Worm (Caenorhabditis elegans) whole organism, L1 larva: ENCODE data around the gene C06B8.7.
A peak's percentile ranks its signal among the peaks of the same experiment; 100 is the strongest.

Experiments used
- C04F5.9 ChIP-seq: sonication (generic microtip); optimal IDR thresholded peaks from 2 replicates; lab custom pipeline; 2016; ENCODE audit warnings: missing genetic modification characterization, missing compliant biosample characterization
- aha-1 ChIP-seq: fragments of 150-350 bp; optimal IDR thresholded peaks from 2 replicates; lab custom pipeline; 2014; ENCODE audit warnings: missing biosample characterization, missing genetic modification characterization
- alr-1 ChIP-seq: fragments of 200-800 bp; sonication (Bioruptor generic); optimal IDR thresholded peaks from 2 replicates; lab custom pipeline; 2018; ENCODE audit warnings: borderline replicate concordance, mild to moderate bottlenecking, missing genetic modification characterization, missing compliant biosample characterization
- ceh-63 ChIP-seq: fragments of 200-800 bp; sonication (Bioruptor generic); optimal IDR thresholded peaks from 2 replicates; lab custom pipeline; 2018; ENCODE audit warnings: mild to moderate bottlenecking, missing genetic modification characterization, missing compliant biosample characterization
- ceh-8 ChIP-seq: fragments of 200-800 bp; sonication (Bioruptor generic); optimal IDR thresholded peaks from 2 replicates; lab custom pipeline; 2018; ENCODE audit warnings: mild to moderate bottlenecking, missing genetic modification characterization, moderate library complexity, missing compliant biosample characterization
- ceh-88 ChIP-seq: fragments of 200-800 bp; sonication (Bioruptor generic); IDR thresholded peaks from 2 replicates; pipeline ENCODE4 v1.3.6; 2022; ENCODE audit warnings: missing genetic modification characterization, missing compliant biosample characterization
- ceh-90 ChIP-seq: sonication (generic microtip); optimal IDR thresholded peaks from 2 replicates; lab custom pipeline; 2016; ENCODE audit warnings: missing genetic modification characterization, missing compliant biosample characterization
- ces-1 ChIP-seq: fragments of 150-350 bp; optimal IDR thresholded peaks from 2 replicates; lab custom pipeline; 2014; ENCODE audit warnings: missing biosample characterization, missing genetic modification reagents, missing genetic modification characterization
- dpl-1 ChIP-seq, 3 experiments: fragments of 150-350 bp in 2 of 3; sonication (generic microtip) in 1 of 3; optimal IDR thresholded peaks; 2 replicates each; lab custom pipeline; 2014 to 2017; ENCODE audit warnings: missing biosample characterization in 3 of 3, missing genetic modification characterization in 3 of 3, missing genetic modification reagents in 3 of 3
- elt-2 ChIP-seq: sonication (generic microtip); optimal IDR thresholded peaks from 2 replicates; lab custom pipeline; 2016; ENCODE audit warnings: missing genetic modification characterization, mild to moderate bottlenecking, inconsistent platforms, missing compliant biosample characterization, missing genetic modification reagents
- fkh-10 ChIP-seq: sonication (generic microtip); optimal IDR thresholded peaks from 2 replicates; lab custom pipeline; 2017; ENCODE audit warnings: missing biosample characterization, missing genetic modification reagents, missing genetic modification characterization
- fkh-8 ChIP-seq: sonication (generic microtip); optimal IDR thresholded peaks from 2 replicates; lab custom pipeline; 2016; ENCODE audit warnings: mild to moderate bottlenecking, missing genetic modification characterization, missing compliant biosample characterization
- grh-1 ChIP-seq: fragments of 200-800 bp; sonication (Bioruptor generic); IDR thresholded peaks from 2 replicates; pipeline ENCODE4 v1.3.6; 2022; ENCODE audit warnings: missing genetic modification reagents, missing genetic modification characterization, missing compliant biosample characterization
- irx-1 ChIP-seq: sonication (generic microtip); optimal IDR thresholded peaks from 2 replicates; lab custom pipeline; 2016; ENCODE audit warnings: missing genetic modification characterization, missing compliant biosample characterization
- jun-1 ChIP-seq: fragments of 150-350 bp; optimal IDR thresholded peaks from 2 replicates; lab custom pipeline; 2014; ENCODE audit warnings: missing biosample characterization, missing genetic modification reagents, missing genetic modification characterization
- lin-13 ChIP-seq: fragments of 150-350 bp; optimal IDR thresholded peaks from 2 replicates; lab custom pipeline; 2014; ENCODE audit warnings: missing biosample characterization, missing genetic modification reagents, missing genetic modification characterization
- lin-15B ChIP-seq: fragments of 150-350 bp; sonication (generic microtip); optimal IDR thresholded peaks from 3 replicates; lab custom pipeline; 2014; ENCODE audit warnings: missing biosample characterization, missing genetic modification characterization
- lin-39 ChIP-seq: fragments of 150-350 bp; optimal IDR thresholded peaks from 2 replicates; lab custom pipeline; 2014; ENCODE audit warnings: missing biosample characterization, missing genetic modification reagents, missing genetic modification characterization
- lir-3 ChIP-seq: sonication (generic microtip); optimal IDR thresholded peaks from 2 replicates; lab custom pipeline; 2016; ENCODE audit warnings: mild to moderate bottlenecking, missing genetic modification characterization, moderate library complexity, missing compliant biosample characterization; ENCODE audit not compliant: poor library complexity
- mab-9 ChIP-seq: fragments of 200-800 bp; sonication (Bioruptor generic); IDR thresholded peaks from 2 replicates; pipeline ENCODE4 v1.3.6; 2022; ENCODE audit warnings: missing genetic modification reagents, missing genetic modification characterization, missing compliant biosample characterization
- mdl-1 ChIP-seq, 2 experiments: fragments of 150-350 bp; optimal IDR thresholded peaks; 2 replicates each; lab custom pipeline; 2014 to 2017; ENCODE audit warnings: missing biosample characterization in 2 of 2, missing genetic modification characterization in 2 of 2, inconsistent platforms in 1 of 2
- mef-2 ChIP-seq: fragments of 150-350 bp; optimal IDR thresholded peaks from 2 replicates; lab custom pipeline; 2014; ENCODE audit warnings: missing biosample characterization, missing genetic modification characterization
- nhr-237 ChIP-seq: fragments of 150-350 bp; optimal IDR thresholded peaks from 2 replicates; lab custom pipeline; 2014; ENCODE audit warnings: missing biosample characterization, missing genetic modification characterization
- nhr-77 ChIP-seq: fragments of 150-350 bp; optimal IDR thresholded peaks from 2 replicates; lab custom pipeline; 2014; ENCODE audit warnings: missing biosample characterization, missing genetic modification characterization
- nhr-85 ChIP-seq: sonication (generic microtip); peaks from one replicate; lab custom pipeline; 2016; ENCODE audit warnings: missing genetic modification characterization, inconsistent platforms, missing compliant biosample characterization
- nhr-90 ChIP-seq: sonication (generic microtip); optimal IDR thresholded peaks from 2 replicates; lab custom pipeline; 2016; ENCODE audit warnings: mild to moderate bottlenecking, missing genetic modification characterization, missing compliant biosample characterization; ENCODE audit not compliant: poor library complexity
- pqm-1 ChIP-seq: sonication (generic microtip); optimal IDR thresholded peaks from 3 replicates; lab custom pipeline; 2017; ENCODE audit warnings: missing biosample characterization, missing genetic modification characterization
- skn-1 ChIP-seq: fragments of 150-350 bp; optimal IDR thresholded peaks from 2 replicates; lab custom pipeline; 2014; ENCODE audit warnings: missing biosample characterization, missing genetic modification characterization
- sup-37 ChIP-seq: fragments of 200-800 bp; sonication (Bioruptor generic); optimal IDR thresholded peaks from 2 replicates; lab custom pipeline; 2018; ENCODE audit warnings: mild to moderate bottlenecking, missing genetic modification characterization, missing compliant biosample characterization
- unc-62 ChIP-seq: fragments of 150-350 bp; optimal IDR thresholded peaks from 2 replicates; lab custom pipeline; 2014; ENCODE audit warnings: missing biosample characterization, missing genetic modification reagents, missing genetic modification characterization
- unc-86 ChIP-seq: sonication (generic microtip); optimal IDR thresholded peaks from 2 replicates; lab custom pipeline; 2016; ENCODE audit warnings: missing genetic modification characterization, missing compliant biosample characterization
- unc-98 ChIP-seq: fragments of 200-800 bp; sonication (Bioruptor generic); IDR thresholded peaks from 2 replicates; pipeline ENCODE4 v1.3.6; 2022; ENCODE audit warnings: missing genetic modification characterization, missing compliant biosample characterization
- vab-15 ChIP-seq: sonication (generic microtip); optimal IDR thresholded peaks from 2 replicates; lab custom pipeline; 2017; ENCODE audit warnings: missing genotype, mild to moderate bottlenecking, missing genetic modification characterization, missing compliant biosample characterization
- ztf-4 ChIP-seq: fragments of 150-350 bp; optimal IDR thresholded peaks from 2 replicates; lab custom pipeline; 2014; ENCODE audit warnings: missing biosample characterization, missing genetic modification characterization

Gene C06B8.7

ce11 chrV:15498434-15498833, at the start of gene C06B8.7:
C06B8.7 (plus strand) TSS chrV:15498734.
- TF ChIP-seq lin-13 (no peak), grh-1 (GFP tag; lab: Robert Waterston, UW) (no peak), C04F5.9 (tag; lab: Kevin White, UChicago) (no peak), jun-1 (no peak), ces-1 (GFP tag; lab: Kevin White, UChicago) (no peak), unc-86 (tag; lab: Kevin White, UChicago) (no peak), unc-98 (GFP tag; lab: Robert Waterston, UW) (no peak), nhr-90 (tag; lab: Kevin White, UChicago) (no peak)
- TF ChIP-seq, all 84 proteins: peak for 0

ce11 chrV:15448865-15449264, 49.7 kb upstream of the C06B8.7 start, which contains the start of gene T26H5.14:
T26H5.14 (plus strand) TSS chrV:15449165.
- TF ChIP-seq mdl-1 (tag; optimal IDR thresholded peaks at IDR 0.05; lab: Kevin White, UChicago) (no peak), irx-1 (tag; lab: Kevin White, UChicago) (no peak), ceh-90 (no peak), dpl-1 (GFP tag; optimal IDR thresholded peaks at IDR 0.05; lab: Kevin White, UChicago) (no peak), unc-62 (no peak)

ce11 chrV:15451421-15451820, 47.1 kb upstream of the C06B8.7 start, which contains the start of gene srw-33:
srw-33 (minus strand) TSS chrV:15451521.
- TF ChIP-seq mab-9 (no peak), nhr-237 (tag; lab: Kevin White, UChicago) (no peak), alr-1 (tag; lab: Kevin White, UChicago) (no peak), ztf-4 (tag; lab: Kevin White, UChicago) (no peak), fkh-8 (tag; lab: Kevin White, UChicago) (no peak), dpl-1 (GFP tag; optimal IDR thresholded peaks at IDR 0.05; lab: Kevin White, UChicago) (no peak), lin-39 (tag; lab: Kevin White, UChicago) (no peak)

- TF ChIP-seq mef-2 (tag; lab: Kevin White, UChicago) (no peak), nhr-85 (tag; lab: Kevin White, UChicago) (peak; percentile 22)
- TF ChIP-seq, all 84 proteins: peak for 1
These were observed 44.2 kb upstream of the C06B8.7 start for ce11 chrV:15454322-15454721.

ce11 chrV:15459088-15459487, 39.4 kb upstream of the C06B8.7 start, which contains the start of gene str-71:
str-71 (minus strand) TSS chrV:15459188.
- TF ChIP-seq ceh-8 (GFP tag; lab: Kevin White, UChicago): no peak
- TF ChIP-seq elt-2 (tag; lab: Kevin White, UChicago): no peak
- no peak for TF ChIP-seq lir-3 (tag; lab: Kevin White, UChicago)
- TF ChIP-seq ceh-63: no peak
- no peak for TF ChIP-seq sup-37 (GFP tag; lab: Kevin White, UChicago)
- no peak for TF ChIP-seq aha-1 (tag; lab: Kevin White, UChicago)
- TF ChIP-seq lin-15B (tag; lab: Kevin White, UChicago): no peak
- no peak for TF ChIP-seq fkh-10 (GFP tag; lab: Kevin White, UChicago)
- TF ChIP-seq skn-1 (tag; lab: Kevin White, UChicago): no peak
- no peak for TF ChIP-seq vab-15 (tag; lab: Kevin White, UChicago)
- no peak for TF ChIP-seq unc-86 (tag; lab: Kevin White, UChicago)
- no peak for TF ChIP-seq nhr-90 (tag; lab: Kevin White, UChicago)
- TF ChIP-seq ceh-88 (GFP tag; lab: Robert Waterston, UW): no peak
- TF ChIP-seq ztf-4 (tag; lab: Kevin White, UChicago): no peak
- no peak for TF ChIP-seq nhr-77
- TF ChIP-seq pqm-1: no peak
- no peak for TF ChIP-seq alr-1 (tag; lab: Kevin White, UChicago)
